Worm (Caenorhabditis elegans) whole organism, L4/young adult: ENCODE measurements around the gene C49F5.8.

ENCODE experiments used
- W03F9.2 ChIP-seq: fragments of 150-350 bp; optimal IDR thresholded peaks from 2 replicates; lab custom pipeline; 2014; ENCODE audit warnings: missing biosample characterization, missing genetic modification characterization
- dao-5 ChIP-seq: sonication (generic microtip); optimal IDR thresholded peaks from 2 replicates; lab custom pipeline; 2016; ENCODE audit warnings: missing genotype, missing genetic modification characterization, moderate library complexity, missing compliant biosample characterization
- him-1 ChIP-seq: sonication (generic microtip); optimal IDR thresholded peaks from 2 replicates; lab custom pipeline; 2016; ENCODE audit warnings: missing genotype, missing genetic modification reagents, missing genetic modification characterization, missing compliant biosample characterization

- TF ChIP-seq W03F9.2 (tag; lab: Kevin White, UChicago) = no peak
- no peak for TF ChIP-seq dao-5 (tag; lab: Kevin White, UChicago)
- no peak for TF ChIP-seq him-1 (tag; lab: Kevin White, UChicago)
Observed at ce11 chrX:11985887-11986286, 25.9 kb downstream of the C49F5.8 start, which contains the start of gene C49F5.5.
